Fruit fly (Drosophila melanogaster): ENCODE data around the gene Mob2.

The Mob2 gene

DNA sequence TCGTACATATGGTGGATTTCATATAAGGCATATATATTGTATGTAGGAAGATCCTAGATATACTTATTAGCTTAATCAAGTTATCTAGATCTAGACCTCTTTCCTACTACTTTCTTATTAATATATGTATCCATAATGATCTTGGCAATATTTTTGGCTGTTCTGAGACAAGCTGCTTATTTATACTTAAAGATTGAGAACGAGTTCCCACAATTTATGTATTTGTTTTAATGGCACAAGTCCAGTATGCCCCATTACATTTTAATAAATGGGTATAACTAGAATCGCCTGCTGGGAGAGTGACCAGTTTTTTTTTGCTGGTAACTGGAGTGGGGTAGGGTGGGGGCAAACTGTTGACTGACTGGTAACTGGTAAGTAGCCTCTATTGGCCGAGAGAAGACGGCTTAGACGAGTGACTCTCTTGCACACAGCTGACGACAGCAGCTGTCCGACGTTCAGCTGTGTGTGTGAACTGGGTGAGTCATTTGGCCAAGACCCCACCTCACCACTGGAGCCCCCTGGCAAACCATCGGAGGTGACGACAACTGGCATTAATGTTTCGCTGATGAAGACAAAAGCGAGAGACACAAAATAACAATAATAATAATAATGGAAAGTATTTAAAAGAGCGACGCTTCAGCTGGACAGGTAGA is 25.1 kb downstream of the Mob2 start (continued):
- 0 out of 4 replicates have a peak, but pooled peaks have one; percentile 75 for TF ChIP-seq chinmo (GFP tag; IDR thresholded peaks at IDR 0.05; ENCODE audit: partially characterized antibody)
- no peak for TF ChIP-seq CG1529 (GFP tag; optimal IDR thresholded peaks at IDR 0.05)
- no peak for TF ChIP-seq wor (GFP tag; IDR thresholded peaks at IDR 0.05)
- no peak for TF ChIP-seq kah (GFP tag; optimal IDR thresholded peaks at IDR 0.05)
- TF ChIP-seq CG9932 (GFP tag; IDR thresholded peaks at IDR 0.05) = peak; percentile 10; the same call in 1 of the 2 replicates
- no peak for TF ChIP-seq Neu2 (GFP tag; optimal IDR thresholded peaks at IDR 0.05; ENCODE audit: borderline replicate concordance)
- no peak for TF ChIP-seq CG33557 (GFP tag; optimal IDR thresholded peaks at IDR 0.05)
- peak; percentile 52 for TF ChIP-seq kni (GFP tag; optimal IDR thresholded peaks at IDR 0.05)
- no peak for TF ChIP-seq danr (GFP tag; IDR thresholded peaks at IDR 0.05)
- TF ChIP-seq Side (GFP tag; optimal IDR thresholded peaks at IDR 0.05) = no peak
- no peak for TF ChIP-seq CkIIα-i1 (GFP tag; IDR thresholded peaks at IDR 0.05)
- TF ChIP-seq gem (tag; optimal IDR thresholded peaks at IDR 0.05) = peak; percentile 15
- no peak for TF ChIP-seq caup (GFP tag; optimal IDR thresholded peaks at IDR 0.05; ENCODE audit: severe bottlenecking)
- no peak for TF ChIP-seq stc (GFP tag; IDR thresholded peaks at IDR 0.05)
- TF ChIP-seq CG8281 (tag; optimal IDR thresholded peaks at IDR 0.05) = no peak
- no peak for TF ChIP-seq CG5180 (GFP tag; optimal IDR thresholded peaks at IDR 0.05)
- no peak for TF ChIP-seq Antp (GFP tag; optimal IDR thresholded peaks at IDR 0.05)
- no peak for TF ChIP-seq CG30431 (GFP tag; optimal IDR thresholded peaks at IDR 0.05)
- no peak for TF ChIP-seq wek (GFP tag; optimal IDR thresholded peaks at IDR 0.05)
- TF ChIP-seq CG3726 (GFP tag; IDR thresholded peaks at IDR 0.05) = no peak
- no peak for TF ChIP-seq CG2202 (tag; optimal IDR thresholded peaks at IDR 0.05)
- no peak for TF ChIP-seq CG10267 (tag; optimal IDR thresholded peaks at IDR 0.05)
- no peak for TF ChIP-seq az2 (GFP tag; optimal IDR thresholded peaks at IDR 0.05)
- no peak for TF ChIP-seq Kr (GFP tag; optimal IDR thresholded peaks at IDR 0.05)
- 0 out of 2 replicates have a peak, but pooled peaks have one; percentile 23 for TF ChIP-seq Drgx (GFP tag; IDR thresholded peaks at IDR 0.05)
- TF ChIP-seq Ssrp (tag; optimal IDR thresholded peaks at IDR 0.05) = no peak
- TF ChIP-seq ind (GFP tag; optimal IDR thresholded peaks at IDR 0.05) = no peak
- TF ChIP-seq cwo (GFP tag; optimal IDR thresholded peaks at IDR 0.05) = no peak
- no peak for TF ChIP-seq tin (GFP tag; optimal IDR thresholded peaks at IDR 0.05)
- TF ChIP-seq emc (GFP tag; optimal IDR thresholded peaks at IDR 0.05) = no peak
- TF ChIP-seq unc-4 (GFP tag; IDR thresholded peaks at IDR 0.05; ENCODE audit: partially characterized antibody) = no peak
- peak; percentile 23 for TF ChIP-seq oc (tag; optimal IDR thresholded peaks at IDR 0.05)
- peak; percentile 14 for TF ChIP-seq Vsx1 (GFP tag; optimal IDR thresholded peaks at IDR 0.05)
- TF ChIP-seq crp (GFP tag; optimal IDR thresholded peaks at IDR 0.05) = peak in 1 of 2 experiments; percentile 17
- TF ChIP-seq CG13894 (tag; optimal IDR thresholded peaks at IDR 0.05) = peak; percentile 36
- TF ChIP-seq corto (GFP tag; optimal IDR thresholded peaks at IDR 0.05) = no peak
- TF ChIP-seq CG10321 (GFP tag; IDR thresholded peaks at IDR 0.05) = no peak
- no peak for TF ChIP-seq gce (GFP tag; IDR thresholded peaks at IDR 0.05)
- no peak for TF ChIP-seq HmgD (GFP tag; optimal IDR thresholded peaks at IDR 0.05)
- TF ChIP-seq CG11398 (GFP tag; optimal IDR thresholded peaks at IDR 0.05) = no peak
- no peak for TF ChIP-seq usp (GFP tag; optimal IDR thresholded peaks at IDR 0.05)
- no peak for TF ChIP-seq tx (GFP tag; optimal IDR thresholded peaks at IDR 0.05)
- no peak for TF ChIP-seq sqz (GFP tag; optimal IDR thresholded peaks at IDR 0.05)
- peak; percentile 15 for TF ChIP-seq CG10543 (GFP tag; optimal IDR thresholded peaks at IDR 0.05)
- TF ChIP-seq CG7271 (tag; optimal IDR thresholded peaks at IDR 0.05) = no peak
- no peak for TF ChIP-seq CG9817 (tag; optimal IDR thresholded peaks at IDR 0.05)
- no peak for TF ChIP-seq D19A (tag; optimal IDR thresholded peaks at IDR 0.05)
- TF ChIP-seq twi (tag; optimal IDR thresholded peaks at IDR 0.05) = no peak
- TF ChIP-seq CG2712 (tag; optimal IDR thresholded peaks at IDR 0.05) = no peak

Measured in whole organism, embryonic.